Worm (Caenorhabditis elegans) whole organism, young adult: ENCODE measurements around the gene Y47D7A.19.

Experiments used
- B0035.1 ChIP-seq: sonication (generic microtip); optimal IDR thresholded peaks from 2 replicates; lab custom pipeline; 2016; ENCODE audit warnings: missing genetic modification characterization, mild to moderate bottlenecking, missing compliant biosample characterization, missing genotype, missing genetic modification reagents
- F33H1.4 ChIP-seq: fragments of 200-800 bp; sonication (Bioruptor generic); IDR thresholded peaks from 2 replicates; pipeline ENCODE4 v1.3.6; 2022; ENCODE audit warnings: missing genetic modification reagents, missing genetic modification characterization, missing compliant biosample characterization
- F37B4.10 ChIP-seq: fragments of 200-800 bp; sonication (Bioruptor generic); IDR thresholded peaks from 2 replicates; pipeline ENCODE4 v1.3.6; 2022; ENCODE audit warnings: missing genetic modification characterization, missing compliant biosample characterization
- F39B2.1 ChIP-seq: fragments of 200-800 bp; sonication (Bioruptor generic); IDR thresholded peaks from 2 replicates; pipeline ENCODE4 v1.3.6; 2022; ENCODE audit warnings: missing genetic modification reagents, missing genetic modification characterization, missing compliant biosample characterization
- F52B5.7 ChIP-seq: sonication (generic microtip); optimal IDR thresholded peaks from 2 replicates; lab custom pipeline; 2016; ENCODE audit warnings: mild to moderate bottlenecking, missing genetic modification characterization, missing compliant biosample characterization
- Y53G8AR.9 ChIP-seq: fragments of 200-800 bp; sonication (Bioruptor generic); conservative IDR thresholded peaks from 2 replicates; pipeline ENCODE4 v1.3.6; 2022; ENCODE audit warnings: missing genetic modification reagents, missing genetic modification characterization, missing compliant biosample characterization
- Y95B8A.8 ChIP-seq: fragments of 200-800 bp; sonication (Bioruptor generic); IDR thresholded peaks from 2 replicates; pipeline ENCODE4 v1.3.6; 2022; ENCODE audit warnings: missing genetic modification reagents, missing genetic modification characterization, missing compliant biosample characterization
- ama-1 ChIP-seq, 3 experiments: fragments of 150-350 bp in 1 of 3; sonication (generic microtip) in 2 of 3; optimal IDR thresholded peaks; 2 replicates each; lab custom pipeline; 2014 to 2018; ENCODE audit warnings: missing biosample characterization in 2 of 3, missing genetic modification characterization in 2 of 3, missing genetic modification reagents in 2 of 3
- attf-3 ChIP-seq: fragments of 200-800 bp; sonication (Bioruptor generic); conservative IDR thresholded peaks from 2 replicates; pipeline ENCODE4 v1.3.6; 2022; ENCODE audit warnings: missing genetic modification reagents, missing genetic modification characterization, missing compliant biosample characterization
- bed-1 ChIP-seq: fragments of 200-800 bp; sonication (Bioruptor generic); IDR thresholded peaks from 2 replicates; pipeline ENCODE4 v1.3.6; 2022; ENCODE audit warnings: missing genetic modification reagents, missing genetic modification characterization, missing compliant biosample characterization
- bed-2 ChIP-seq: fragments of 200-800 bp; sonication (Bioruptor generic); IDR thresholded peaks from 2 replicates; pipeline ENCODE4 v1.3.6; 2022; ENCODE audit warnings: missing genetic modification reagents, missing genetic modification characterization, missing compliant biosample characterization
- ccch-3 ChIP-seq: fragments of 200-800 bp; sonication (Bioruptor generic); optimal IDR thresholded peaks from 2 replicates; lab custom pipeline; 2018; ENCODE audit warnings: mild to moderate bottlenecking, missing genetic modification characterization, missing compliant biosample characterization
- cebp-2 ChIP-seq: fragments of 200-800 bp; sonication (Bioruptor generic); IDR thresholded peaks from 2 replicates; pipeline ENCODE4 v1.3.6; 2022; ENCODE audit warnings: missing genetic modification characterization, missing compliant biosample characterization
- die-1 ChIP-seq: sonication (generic microtip); optimal IDR thresholded peaks from 2 replicates; lab custom pipeline; 2016; ENCODE audit warnings: missing genotype, mild to moderate bottlenecking, missing genetic modification characterization, missing compliant biosample characterization
- dpff-1 ChIP-seq: sonication (generic microtip); optimal IDR thresholded peaks from 2 replicates; lab custom pipeline; 2017; ENCODE audit warnings: mild to moderate bottlenecking, missing genetic modification characterization, missing compliant biosample characterization
- lag-1 ChIP-seq: fragments of 200-800 bp; sonication (Bioruptor generic); IDR thresholded peaks from 2 replicates; pipeline ENCODE4 v1.3.6; 2022; ENCODE audit warnings: missing genetic modification reagents, missing genetic modification characterization, missing compliant biosample characterization
- lin-40 ChIP-seq: sonication (generic microtip); optimal IDR thresholded peaks from 2 replicates; lab custom pipeline; 2016; ENCODE audit warnings: missing genetic modification characterization, mild to moderate bottlenecking, missing compliant biosample characterization, missing genotype, missing genetic modification reagents
- lsl-1 ChIP-seq: fragments of 200-800 bp; sonication (Bioruptor generic); optimal IDR thresholded peaks from 2 replicates; lab custom pipeline; 2018; ENCODE audit warnings: mild to moderate bottlenecking, missing genetic modification characterization, moderate library complexity, missing compliant biosample characterization
- madf-10 ChIP-seq: sonication (generic microtip); optimal IDR thresholded peaks from 2 replicates; lab custom pipeline; 2016; ENCODE audit warnings: mild to moderate bottlenecking, missing genetic modification characterization, missing compliant biosample characterization
- mxl-1 ChIP-seq: sonication (generic microtip); optimal IDR thresholded peaks from 2 replicates; lab custom pipeline; 2016; ENCODE audit warnings: missing genetic modification characterization, missing compliant biosample characterization
- nfya-1 ChIP-seq: sonication (generic microtip); optimal IDR thresholded peaks from 2 replicates; lab custom pipeline; 2017; ENCODE audit warnings: antibody characterized with exemption, missing compliant biosample characterization, missing genetic modification characterization, borderline replicate concordance; ENCODE audit not compliant: insufficient read depth
- nhr-179 ChIP-seq: sonication (generic microtip); optimal IDR thresholded peaks from 2 replicates; lab custom pipeline; 2016; ENCODE audit warnings: mild to moderate bottlenecking, missing genetic modification characterization, missing compliant biosample characterization
- nhr-27 ChIP-seq: fragments of 200-800 bp; sonication (Bioruptor generic); optimal IDR thresholded peaks from 2 replicates; lab custom pipeline; 2018; ENCODE audit warnings: mild to moderate bottlenecking, missing genetic modification characterization, moderate library complexity, missing compliant biosample characterization
- nhr-90 ChIP-seq: sonication (generic microtip); optimal IDR thresholded peaks from 2 replicates; lab custom pipeline; 2016; ENCODE audit warnings: missing genotype, mild to moderate bottlenecking, missing genetic modification characterization, missing compliant biosample characterization
- pbrm-1 ChIP-seq: fragments of 200-800 bp; sonication (Bioruptor generic); IDR thresholded peaks from 2 replicates; pipeline ENCODE4 v1.3.6; 2022; ENCODE audit warnings: missing genetic modification reagents, missing genetic modification characterization, missing compliant biosample characterization
- pha-4 ChIP-seq: fragments of 150-350 bp; sonication (generic microtip); optimal IDR thresholded peaks from 2 replicates; lab custom pipeline; 2014; ENCODE audit warnings: missing biosample characterization, missing genetic modification reagents, missing genetic modification characterization
- repo-1 ChIP-seq: sonication (generic microtip); optimal IDR thresholded peaks from 2 replicates; lab custom pipeline; 2017; ENCODE audit warnings: mild to moderate bottlenecking, missing genetic modification characterization, missing compliant biosample characterization
- sdz-38 ChIP-seq: sonication (generic microtip); optimal IDR thresholded peaks from 2 replicates; lab custom pipeline; 2016; ENCODE audit warnings: missing genotype, missing genetic modification characterization, missing compliant biosample characterization
- snpc-1.1 ChIP-seq: sonication (generic microtip); optimal IDR thresholded peaks from 2 replicates; lab custom pipeline; 2017; ENCODE audit warnings: missing genetic modification characterization, mild to moderate bottlenecking, missing compliant biosample characterization, antibody characterized with exemption, moderate library complexity, missing genotype, missing genetic modification reagents; ENCODE audit not compliant: insufficient read depth
- snpc-1.3 ChIP-seq: sonication (generic microtip); optimal IDR thresholded peaks from 2 replicates; lab custom pipeline; 2017; ENCODE audit warnings: missing genetic modification characterization, mild to moderate bottlenecking, missing compliant biosample characterization, antibody characterized with exemption, moderate library complexity, missing genotype, missing genetic modification reagents; ENCODE audit not compliant: insufficient read depth
- snpc-3.4 ChIP-seq: sonication (generic microtip); optimal IDR thresholded peaks from 2 replicates; lab custom pipeline; 2017; ENCODE audit warnings: missing genetic modification characterization, mild to moderate bottlenecking, missing compliant biosample characterization, antibody characterized with exemption, moderate library complexity, missing genotype, missing genetic modification reagents
- zfh-2 ChIP-seq: fragments of 200-800 bp; sonication (Bioruptor generic); conservative IDR thresholded peaks from 2 replicates; pipeline ENCODE4 v1.3.6; 2022; ENCODE audit warnings: missing genetic modification reagents, missing genetic modification characterization, missing compliant biosample characterization
- ztf-25 ChIP-seq: fragments of 200-800 bp; sonication (Bioruptor generic); IDR thresholded peaks from 2 replicates; pipeline ENCODE4 v1.3.6; 2022; ENCODE audit warnings: missing genetic modification reagents, missing genetic modification characterization, missing compliant biosample characterization
- ztf-26 ChIP-seq: sonication (generic microtip); optimal IDR thresholded peaks from 2 replicates; lab custom pipeline; 2017; ENCODE audit warnings: missing genetic modification characterization, missing compliant biosample characterization
- ztf-28 ChIP-seq: fragments of 200-800 bp; sonication (Bioruptor generic); IDR thresholded peaks from 2 replicates; pipeline ENCODE4 v1.3.6; 2022; ENCODE audit warnings: missing genetic modification reagents, missing genetic modification characterization, missing compliant biosample characterization

Y47D7A.19 gene

DNA sequence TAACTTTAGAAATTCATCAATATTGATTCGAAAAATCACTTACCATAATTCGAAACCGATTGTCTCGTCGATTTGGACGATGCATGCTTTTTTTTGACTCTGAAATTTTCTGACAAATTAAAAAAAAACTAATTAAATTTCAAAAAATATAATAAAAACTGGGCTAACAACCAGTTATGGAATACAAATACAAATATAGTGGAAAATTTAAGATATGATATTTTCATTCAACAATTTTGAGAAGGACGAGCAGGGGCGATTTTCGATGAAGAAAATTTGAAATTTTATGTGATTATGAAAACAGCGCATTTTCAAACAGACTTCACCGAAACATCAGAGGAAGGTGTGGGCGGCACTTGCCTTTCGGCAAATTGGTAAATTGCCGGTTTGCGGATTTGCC, 41.9 kb upstream of the Y47D7A.19 start, which contains the start of gene F13A2.1:
TSS of gene F13A2.1 (minus strand) at position 101 of the 400 bp plus-strand sequence.
- TF ChIP-seq nhr-179: no peak
- no peak for TF ChIP-seq F33H1.4
- TF ChIP-seq B0035.1 (tag; lab: Kevin White, UChicago): no peak
- TF ChIP-seq lsl-1 (GFP tag; lab: Kevin White, UChicago): no peak
- TF ChIP-seq sdz-38 (tag; lab: Kevin White, UChicago): no peak
- TF ChIP-seq F37B4.10 (GFP tag; lab: Robert Waterston, UW): no peak
- no peak for TF ChIP-seq ccch-3 (GFP tag; lab: Kevin White, UChicago)
- no peak for TF ChIP-seq madf-10 (tag; lab: Kevin White, UChicago)
- no peak for TF ChIP-seq dpff-1 (tag; lab: Kevin White, UChicago)

DNA sequence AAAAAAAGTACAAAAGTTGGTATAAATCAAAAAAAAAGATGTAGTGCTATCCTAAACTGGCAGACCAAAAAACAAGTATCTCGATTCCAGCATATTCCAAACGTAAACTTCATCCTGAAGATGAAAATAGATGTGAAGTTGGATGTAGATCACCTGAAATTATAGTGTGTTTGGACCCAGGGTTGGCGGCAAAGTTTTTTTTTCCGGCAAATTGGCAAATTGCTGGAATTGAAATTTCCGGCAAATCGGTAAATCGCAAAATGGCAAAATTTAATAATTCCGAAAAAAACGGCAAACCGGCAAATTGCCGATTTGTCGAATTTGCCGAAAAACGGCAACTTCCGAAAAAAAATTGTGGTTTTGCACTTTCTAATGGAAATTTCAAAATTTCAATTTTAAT, 39.7 kb upstream of the Y47D7A.19 start, which contains the start of gene F13A2.2:
TSS of gene F13A2.2 (minus strand) at position 101 of the 400 bp plus-strand sequence.
- TF ChIP-seq pbrm-1 (GFP tag; lab: Robert Waterston, UW) (no peak), F52B5.7 (no peak), lag-1 (GFP tag; lab: Robert Waterston, UW) (no peak), lin-40 (no peak), nhr-90 (tag; lab: Kevin White, UChicago) (no peak), ama-1 (optimal IDR thresholded peaks at IDR 0.05; lab: Kevin White, UChicago) (no peak), ama-1 (GFP tag; optimal IDR thresholded peaks at IDR 0.05; lab: Kevin White, UChicago) (no peak), B0035.1 (tag; lab: Kevin White, UChicago) (no peak), nhr-27 (tag; lab: Kevin White, UChicago) (no peak), bed-2 (GFP tag; lab: Robert Waterston, UW) (no peak), cebp-2 (GFP tag; lab: Robert Waterston, UW) (no peak), Y53G8AR.9 (GFP tag; lab: Robert Waterston, UW) (no peak)

DNA sequence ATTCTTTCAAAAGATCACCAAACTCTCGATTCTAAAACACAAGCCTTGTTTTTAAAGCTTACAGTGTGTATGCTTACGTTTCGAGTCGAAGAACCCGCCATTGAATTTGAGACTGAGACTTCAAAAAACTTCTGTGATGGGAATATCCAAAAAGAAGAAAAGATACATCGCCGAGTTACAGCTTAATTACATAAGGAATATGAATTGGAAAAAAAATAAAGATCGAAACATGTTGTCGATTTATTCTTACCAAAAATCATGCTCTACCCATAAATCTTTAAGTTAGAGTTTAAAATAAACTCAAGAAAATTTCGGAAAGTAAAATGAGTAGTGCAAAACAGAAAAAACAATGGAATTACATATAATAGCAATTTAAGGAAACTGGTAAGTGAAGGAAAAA, 38.0 kb upstream of the Y47D7A.19 start, which contains the start of gene F13A2.10:
TSS of gene F13A2.10 (minus strand) at position 101 of the 400 bp plus-strand sequence.
- no peak for TF ChIP-seq ztf-28 (GFP tag; lab: Robert Waterston, UW)
- TF ChIP-seq bed-1 (GFP tag; lab: Robert Waterston, UW): no peak
- no peak for TF ChIP-seq ztf-25 (GFP tag; lab: Robert Waterston, UW)
- no peak for TF ChIP-seq ztf-26 (tag; lab: Kevin White, UChicago)
- TF ChIP-seq nhr-90 (tag; lab: Kevin White, UChicago): no peak
- TF ChIP-seq F39B2.1 (GFP tag; lab: Robert Waterston, UW): no peak
- no peak for TF ChIP-seq F37B4.10 (GFP tag; lab: Robert Waterston, UW)
- no peak for TF ChIP-seq mxl-1 (tag; lab: Kevin White, UChicago)
- TF ChIP-seq repo-1 (tag; lab: Kevin White, UChicago): no peak
- no peak for TF ChIP-seq snpc-1.1 (tag; lab: Kevin White, UChicago)
- no peak for TF ChIP-seq nfya-1
- TF ChIP-seq zfh-2: no peak
- no peak for TF ChIP-seq die-1 (tag; lab: Kevin White, UChicago)
- no peak for TF ChIP-seq attf-3 (GFP tag; lab: Robert Waterston, UW)
- no peak for TF ChIP-seq snpc-3.4 (tag; lab: Kevin White, UChicago)
- TF ChIP-seq pha-4 (tag; lab: Kevin White, UChicago): no peak
- no peak for TF ChIP-seq Y95B8A.8
- no peak for TF ChIP-seq nhr-27 (tag; lab: Kevin White, UChicago)
- TF ChIP-seq snpc-1.3 (tag; lab: Kevin White, UChicago): no peak
- TF ChIP-seq sdz-38 (tag; lab: Kevin White, UChicago): no peak
